Worm (Caenorhabditis elegans): ENCODE measurements around the gene irld-9.
"Not testable (repeated sequence)": the region's sequence is repeated elsewhere in the genome, so short reads cannot be mapped to it uniquely, and the experiment has no call there.

The irld-9 gene

ce11 chrII:1782474-1782873, 43.7 kb upstream of the irld-9 start, which contains the start of gene math-4:
math-4 (minus strand) TSS chrII:1782574.
- TF ChIP-seq aly-2 (tag; optimal IDR thresholded peaks at IDR 0.05) (no peak), elt-2 (tag; optimal IDR thresholded peaks at IDR 0.05) (peak; percentile 12)

ce11 chrII:1775234-1775633, 36.5 kb upstream of the irld-9 start, which contains the start of gene F36H5.14:
F36H5.14 (plus strand) TSS chrII:1775534.
- not testable (repeated sequence) for TF ChIP-seq R02D3.7 (tag; optimal IDR thresholded peaks at IDR 0.05); ceh-28 (tag; optimal IDR thresholded peaks at IDR 0.05); nhr-43 (tag; optimal IDR thresholded peaks at IDR 0.05; ENCODE audit: poor library complexity, severe bottlenecking)

- TF ChIP-seq mml-1 (tag; optimal IDR thresholded peaks at IDR 0.05), result no peak
- TF ChIP-seq ceh-28 (tag; optimal IDR thresholded peaks at IDR 0.05), result no peak
- TF ChIP-seq pha-4 (tag; optimal IDR thresholded peaks at IDR 0.05), result no peak
- TF ChIP-seq nhr-25 (tag; optimal IDR thresholded peaks at IDR 0.05), result no peak
- no peak for TF ChIP-seq ZK546.5 (tag; optimal IDR thresholded peaks at IDR 0.05)
- no peak for TF ChIP-seq nhr-28 (tag; optimal IDR thresholded peaks at IDR 0.05)
- no peak for TF ChIP-seq ama-1 (optimal IDR thresholded peaks at IDR 0.05)
- TF ChIP-seq lsy-12 (tag; optimal IDR thresholded peaks at IDR 0.05), result no peak
- no peak for TF ChIP-seq nhr-11 (tag; optimal IDR thresholded peaks at IDR 0.05)
- no peak for TF ChIP-seq eor-1 (tag; optimal IDR thresholded peaks at IDR 0.05)
Measured at ce11 chrII:1771785-1772184, 33.0 kb upstream of the irld-9 start, which contains the start of gene math-3. math-3 (plus strand) TSS chrII:1772085.

ce11 chrII:1771347-1771746, 32.6 kb upstream of the irld-9 start, which contains the start of gene math-26:
math-26 (plus strand) TSS chrII:1771647.
- peak; percentile 21 for TF ChIP-seq elt-2 (tag; optimal IDR thresholded peaks at IDR 0.05)

ce11 chrII:1767458-1767857, 28.7 kb upstream of the irld-9 start:
- TF ChIP-seq pqm-1 (tag; optimal IDR thresholded peaks at IDR 0.05), result peak; percentile 39
- TF ChIP-seq elt-2 (tag; optimal IDR thresholded peaks at IDR 0.05), result peak; percentile 75

ce11 chrII:1766715-1767114, 28.0 kb upstream of the irld-9 start:
- TF ChIP-seq lsy-12 (tag; optimal IDR thresholded peaks at IDR 0.05) (no peak), snpc-4 (tag; optimal IDR thresholded peaks at IDR 0.05) (no peak), sea-2 (GFP tag; optimal IDR thresholded peaks at IDR 0.05) (no peak)

- TF ChIP-seq mml-1 (tag; optimal IDR thresholded peaks at IDR 0.05), result no peak
- no peak for TF ChIP-seq ceh-16 (tag; optimal IDR thresholded peaks at IDR 0.05)
- no peak for TF ChIP-seq ztf-11 (tag; optimal IDR thresholded peaks at IDR 0.05)
- no peak for TF ChIP-seq pqm-1 (tag; optimal IDR thresholded peaks at IDR 0.05)
- no peak for TF ChIP-seq ceh-9 (tag; optimal IDR thresholded peaks at IDR 0.05)
- TF ChIP-seq unc-62 (GFP tag; optimal IDR thresholded peaks at IDR 0.05), result no peak
- no peak for TF ChIP-seq egl-27 (tag; optimal IDR thresholded peaks at IDR 0.05)
- TF ChIP-seq nhr-25 (tag; optimal IDR thresholded peaks at IDR 0.05), result no peak
- TF ChIP-seq egl-5 (tag; optimal IDR thresholded peaks at IDR 0.05), result no peak
- TF ChIP-seq nhr-23 (tag; optimal IDR thresholded peaks at IDR 0.05), result no peak
- TF ChIP-seq skn-1 (tag; optimal IDR thresholded peaks at IDR 0.05), result no peak
- TF ChIP-seq nhr-11 (tag; optimal IDR thresholded peaks at IDR 0.05), result no peak
Measured at ce11 chrII:1763072-1763471, 24.3 kb upstream of the irld-9 start, which contains the start of gene math-28. math-28 (plus strand) TSS chrII:1763372.

- TF ChIP-seq nhr-11 (tag; optimal IDR thresholded peaks at IDR 0.05) (no peak), elt-2 (tag; optimal IDR thresholded peaks at IDR 0.05) (no peak), ztf-11 (tag; optimal IDR thresholded peaks at IDR 0.05) (no peak), ceh-82 (tag; optimal IDR thresholded peaks at IDR 0.05) (no peak), ZK546.5 (tag; optimal IDR thresholded peaks at IDR 0.05) (no peak), aly-2 (tag; optimal IDR thresholded peaks at IDR 0.05) (no peak), egl-5 (tag; optimal IDR thresholded peaks at IDR 0.05) (no peak), unc-39 (tag; optimal IDR thresholded peaks at IDR 0.05) (no peak), mml-1 (tag; optimal IDR thresholded peaks at IDR 0.05) (no peak)
Measured at ce11 chrII:1761564-1761963, 22.8 kb upstream of the irld-9 start, which contains the start of gene F36H5.4. F36H5.4 (plus strand) TSS chrII:1761864.
